Fruit fly (Drosophila melanogaster) whole organism, embryonic: Measurements from ENCODE around the gene mio.

Source experiments
- Asciz ChIP-seq: fragments of 200-800 bp; sonication (Bioruptor generic); optimal IDR thresholded peaks from 2 replicates; lab custom pipeline; 2017; ENCODE audit warnings: missing biosample characterization, mild to moderate bottlenecking, missing genetic modification characterization, missing genetic modification reagents
- BtbVII ChIP-seq: fragments of 200-800 bp; sonication (Bioruptor generic); optimal IDR thresholded peaks from 3 replicates; lab custom pipeline; 2017; ENCODE audit warnings: missing biosample characterization, mild to moderate bottlenecking, missing genetic modification characterization
- CG11247 ChIP-seq: fragments of 200-800 bp; sonication (Bioruptor generic); IDR thresholded peaks from 2 replicates; pipeline ENCODE4 v1.3.6; 2022; ENCODE audit warnings: missing biosample characterization, missing genetic modification characterization
- CG12236 ChIP-seq: fragments of 200-800 bp; sonication (Bioruptor generic); optimal IDR thresholded peaks from 2 replicates; lab custom pipeline; 2016; ENCODE audit warnings: missing biosample characterization, missing genetic modification characterization
- CG12659 ChIP-seq: fragments of 200-800 bp; sonication (Bioruptor generic); optimal IDR thresholded peaks from 3 replicates; lab custom pipeline; 2017; ENCODE audit warnings: mild to moderate bottlenecking, missing biosample characterization, missing genetic modification reagents, missing genetic modification characterization
- CG15269 ChIP-seq: fragments of 200-800 bp; sonication (Bioruptor generic); optimal IDR thresholded peaks from 2 replicates; lab custom pipeline; 2018; ENCODE audit warnings: missing biosample characterization, mild to moderate bottlenecking, missing genetic modification characterization, moderate library complexity
- CG1529 ChIP-seq: fragments of 200-800 bp; sonication (Bioruptor generic); optimal IDR thresholded peaks from 3 replicates; lab custom pipeline; 2018; ENCODE audit warnings: missing biosample characterization, missing genetic modification characterization
- CG15601 ChIP-seq: fragments of 200-800 bp; sonication (Bioruptor generic); optimal IDR thresholded peaks from 3 replicates; lab custom pipeline; 2019; ENCODE audit warnings: missing biosample characterization, mild to moderate bottlenecking, missing genetic modification characterization, moderate library complexity
- CG17361 ChIP-seq: fragments of 200-800 bp; sonication (Bioruptor generic); IDR thresholded peaks from 3 replicates; pipeline ENCODE4 v1.3.6; 2022; ENCODE audit warnings: missing biosample characterization, missing genetic modification characterization
- CG4328 ChIP-seq: fragments of 200-800 bp; sonication (Bioruptor generic); optimal IDR thresholded peaks from 3 replicates; lab custom pipeline; 2017; ENCODE audit warnings: missing biosample characterization, missing genetic modification reagents, missing genetic modification characterization
- CG4617 ChIP-seq: fragments of 200-800 bp; sonication (Bioruptor generic); optimal IDR thresholded peaks from 3 replicates; lab custom pipeline; 2016; ENCODE audit warnings: missing biosample characterization, missing genetic modification characterization, borderline replicate concordance
- CG4707 ChIP-seq: fragments of 200-800 bp; sonication (Bioruptor generic); optimal IDR thresholded peaks from 2 replicates; lab custom pipeline; 2018; ENCODE audit warnings: missing biosample characterization, mild to moderate bottlenecking, missing genetic modification characterization, moderate library complexity
- CG8089 ChIP-seq: fragments of 200-800 bp; sonication (Bioruptor generic); optimal IDR thresholded peaks from 3 replicates; lab custom pipeline; 2016; ENCODE audit warnings: missing biosample characterization, missing genetic modification characterization
- Dbx ChIP-seq: fragments of 200-800 bp; sonication (Bioruptor generic); IDR thresholded peaks from 3 replicates; pipeline ENCODE4 v1.3.6; 2022; ENCODE audit warnings: missing biosample characterization, missing genetic modification characterization
- Elba2 ChIP-seq: fragments of 200-800 bp; sonication (Bioruptor generic); optimal IDR thresholded peaks from 3 replicates; lab custom pipeline; 2016; ENCODE audit warnings: missing biosample characterization, missing genetic modification characterization
- Hr51 ChIP-seq, 2 experiments: fragments of 200-800 bp; sonication (Bioruptor generic); optimal IDR thresholded peaks; 2 replicates in 1 of 2; 3 replicates in 1 of 2; lab custom pipeline; 2016 to 2018; ENCODE audit warnings: missing biosample characterization in 2 of 2, missing genetic modification characterization in 2 of 2, mild to moderate bottlenecking in 1 of 2, moderate library complexity in 1 of 2
- Lhr ChIP-seq: fragments of 200-800 bp; sonication (Bioruptor generic); optimal IDR thresholded peaks from 3 replicates; lab custom pipeline; 2017; ENCODE audit warnings: mild to moderate bottlenecking, missing biosample characterization, missing genetic modification reagents, missing genetic modification characterization
- Lim3 ChIP-seq: fragments of 200-800 bp; sonication (Bioruptor generic); IDR thresholded peaks from 2 replicates; pipeline ENCODE4 v1.3.6; 2022; ENCODE audit warnings: missing biosample characterization, missing genetic modification characterization
- NK7.1 ChIP-seq: fragments of 200-800 bp; sonication (Bioruptor generic); optimal IDR thresholded peaks from 3 replicates; lab custom pipeline; 2016; ENCODE audit warnings: missing biosample characterization, missing genetic modification characterization
- Pdp1 ChIP-seq, 2 experiments: fragments of 200-800 bp; sonication (Bioruptor generic); optimal IDR thresholded peaks; 3 replicates each; lab custom pipeline; 2016; ENCODE audit warnings: missing biosample characterization in 2 of 2, missing genetic modification characterization in 2 of 2, mild to moderate bottlenecking in 1 of 2, moderate library complexity in 1 of 2
- Rfx ChIP-seq: fragments of 200-800 bp; sonication (Bioruptor generic); IDR thresholded peaks from 2 replicates; pipeline ENCODE4 v1.3.6; 2022; ENCODE audit warnings: missing biosample characterization, missing genetic modification characterization
- Side ChIP-seq: fragments of 200-800 bp; sonication (Bioruptor generic); optimal IDR thresholded peaks from 2 replicates; lab custom pipeline; 2016; ENCODE audit warnings: missing biosample characterization, missing genetic modification characterization
- Sin3A ChIP-seq: fragments of >200 bp; optimal IDR thresholded peaks from 2 replicates; lab custom pipeline; 2018
- ac ChIP-seq: fragments of 200-800 bp; sonication (Bioruptor generic); optimal IDR thresholded peaks from 3 replicates; lab custom pipeline; 2017; ENCODE audit warnings: missing biosample characterization, mild to moderate bottlenecking, missing genetic modification characterization
- bbx ChIP-seq: fragments of 200-800 bp; sonication (Bioruptor generic); IDR thresholded peaks from 2 replicates; pipeline ENCODE4 v1.3.6; 2022; ENCODE audit warnings: missing biosample characterization, missing genetic modification characterization; ENCODE audit not compliant: partially characterized antibody
- chinmo ChIP-seq: fragments of 200-800 bp; sonication (Bioruptor generic); IDR thresholded peaks from 4 replicates; pipeline ENCODE4 v1.3.6; 2022; ENCODE audit warnings: missing biosample characterization, missing genetic modification characterization; ENCODE audit not compliant: partially characterized antibody
- ci ChIP-seq: fragments of 200-800 bp; sonication (Bioruptor generic); IDR thresholded peaks from 3 replicates; pipeline ENCODE4 v1.3.6; 2022; ENCODE audit warnings: missing biosample characterization, missing genetic modification characterization
- dmrt11E ChIP-seq: fragments of 200-800 bp; sonication (Bioruptor generic); optimal IDR thresholded peaks from 3 replicates; lab custom pipeline; 2018; ENCODE audit warnings: missing biosample characterization, mild to moderate bottlenecking, missing genetic modification characterization, moderate library complexity
- dysf ChIP-seq: fragments of 200-800 bp; sonication (Bioruptor generic); IDR thresholded peaks from 3 replicates; pipeline ENCODE4 v1.3.6; 2022; ENCODE audit warnings: missing biosample characterization, missing genetic modification characterization
- exex ChIP-seq: fragments of 200-800 bp; sonication (Bioruptor generic); optimal IDR thresholded peaks from 4 replicates; lab custom pipeline; 2018; ENCODE audit warnings: missing biosample characterization, mild to moderate bottlenecking, missing genetic modification characterization, moderate library complexity
- grau ChIP-seq: fragments of 200-800 bp; optimal IDR thresholded peaks from 3 replicates; lab custom pipeline; 2019; ENCODE audit warnings: missing biosample characterization, mild to moderate bottlenecking, missing genetic modification characterization, moderate library complexity
- gsb-n ChIP-seq: fragments of 200-800 bp; sonication (Bioruptor generic); optimal IDR thresholded peaks from 3 replicates; lab custom pipeline; 2018; ENCODE audit warnings: missing biosample characterization, mild to moderate bottlenecking, missing genetic modification characterization
- gt ChIP-seq: fragments of 200-800 bp; sonication (Bioruptor generic); IDR thresholded peaks from 2 replicates; pipeline ENCODE4 v1.3.6; 2022; ENCODE audit warnings: missing biosample characterization, missing genetic modification characterization
- jing ChIP-seq: fragments of 200-800 bp; sonication (Bioruptor generic); optimal IDR thresholded peaks from 2 replicates; lab custom pipeline; 2018; ENCODE audit warnings: missing biosample characterization, mild to moderate bottlenecking, missing genetic modification characterization
- lola ChIP-seq, 3 experiments: fragments of >200 bp in 2 of 3; fragments of 200-800 bp in 1 of 3; sonication (Bioruptor generic) in 1 of 3; optimal IDR thresholded peaks; 2 replicates each; lab custom pipeline; 2017 to 2019; ENCODE audit warnings: missing biosample characterization in 3 of 3, missing genetic modification characterization in 3 of 3, mild to moderate bottlenecking in 1 of 3, moderate library complexity in 1 of 3
- lov ChIP-seq, 2 experiments: fragments of 200-800 bp in 1 of 2; fragments of >200 bp in 1 of 2; sonication (Bioruptor generic) in 1 of 2; IDR thresholded peaks in 1 of 2; optimal IDR thresholded peaks in 1 of 2; 2 replicates in 1 of 2; 3 replicates in 1 of 2; pipeline versions ENCODE4 v1.3.6 to Lab custom; 2017 to 2022; ENCODE audit warnings: missing biosample characterization in 1 of 2, missing genetic modification characterization in 1 of 2
- nau ChIP-seq: fragments of 200-800 bp; sonication (Bioruptor generic); optimal IDR thresholded peaks from 3 replicates; lab custom pipeline; 2017; ENCODE audit warnings: missing biosample characterization, mild to moderate bottlenecking, missing genetic modification characterization, missing genetic modification reagents
- pan ChIP-seq, 4 experiments: fragments of >200 bp in 3 of 4; fragments of 200-800 bp in 1 of 4; sonication (Bioruptor generic) in 1 of 4; optimal IDR thresholded peaks in 3 of 4; IDR thresholded peaks in 1 of 4; 2 replicates each; pipeline versions ENCODE4 v1.3.6 to Lab custom; 2017 to 2022; ENCODE audit warnings: missing biosample characterization in 2 of 4, missing genetic modification characterization in 2 of 4, mixed read lengths in 1 of 4
- pb ChIP-seq: fragments of 200-800 bp; sonication (Bioruptor generic); optimal IDR thresholded peaks from 3 replicates; lab custom pipeline; 2016; ENCODE audit warnings: missing biosample characterization, missing genetic modification characterization
- pnt ChIP-seq: fragments of 200-800 bp; sonication (Bioruptor generic); optimal IDR thresholded peaks from 3 replicates; lab custom pipeline; 2016; ENCODE audit warnings: missing biosample characterization, missing genetic modification characterization
- pzg ChIP-seq: fragments of 200-800 bp; sonication (Bioruptor generic); optimal IDR thresholded peaks from 3 replicates; lab custom pipeline; 2018; ENCODE audit warnings: missing biosample characterization, mild to moderate bottlenecking, missing genetic modification characterization, moderate library complexity
- schlank ChIP-seq: fragments of 200-800 bp; sonication (Bioruptor generic); optimal IDR thresholded peaks from 2 replicates; lab custom pipeline; 2018; ENCODE audit warnings: missing biosample characterization, mild to moderate bottlenecking, missing genetic modification characterization
- sd ChIP-seq: fragments of 200-800 bp; sonication (Bioruptor generic); optimal IDR thresholded peaks from 3 replicates; lab custom pipeline; 2018; ENCODE audit warnings: missing biosample characterization, mild to moderate bottlenecking, missing genetic modification characterization, moderate library complexity
- stwl ChIP-seq: fragments of 200-800 bp; sonication (Bioruptor generic); optimal IDR thresholded peaks from 3 replicates; lab custom pipeline; 2018; ENCODE audit warnings: missing biosample characterization, mild to moderate bottlenecking, missing genetic modification characterization, moderate library complexity
- tap ChIP-seq: fragments of 200-800 bp; optimal IDR thresholded peaks from 3 replicates; lab custom pipeline; 2019; ENCODE audit warnings: missing biosample characterization, mild to moderate bottlenecking, missing genetic modification characterization, moderate library complexity
- ttk ChIP-seq: fragments of 200-800 bp; sonication (Bioruptor generic); IDR thresholded peaks from 2 replicates; pipeline ENCODE4 v2.1.2; 2022; ENCODE audit warnings: missing biosample characterization, missing genetic modification characterization
- yki ChIP-seq: fragments of >200 bp; optimal IDR thresholded peaks from 3 replicates; lab custom pipeline; 2018
- zen2 ChIP-seq: fragments of 200-800 bp; sonication (Bioruptor generic); IDR thresholded peaks from 3 replicates; pipeline ENCODE4 v1.3.6; 2022; ENCODE audit warnings: missing biosample characterization, missing genetic modification characterization; ENCODE audit not compliant: partially characterized antibody

Gene mio

dm6 chr2L:2168184-2168893 is 48.8 kb upstream of the mio start (continued):
- no peak for TF ChIP-seq pan (optimal IDR thresholded peaks at IDR 0.05; lab: Kevin White, UChicago)
- peak in 1 of 2 experiments; percentile 41 for TF ChIP-seq pan (GFP tag; optimal IDR thresholded peaks at IDR 0.05 in 1 of 2, IDR thresholded peaks at IDR 0.05 in 1 of 2)
- TF ChIP-seq nau, result peak; percentile 16
- TF ChIP-seq stwl (tag; lab: Kevin White, UChicago), result no peak
- peak; percentile 4 for TF ChIP-seq ac (GFP tag; lab: Kevin White, UChicago)
- TF ChIP-seq lov (optimal IDR thresholded peaks at IDR 0.05; lab: Kevin White, UChicago), result no peak
- TF ChIP-seq lov (GFP tag; IDR thresholded peaks at IDR 0.05; lab: Robert Waterston, UW), result no peak
- TF ChIP-seq schlank (tag; lab: Kevin White, UChicago), result peak; percentile 68
- TF ChIP-seq CG4707 (GFP tag; lab: Kevin White, UChicago), result peak; percentile 38
- TF ChIP-seq zen2, result 0 out of 3 replicates have a peak, but pooled peaks have one; percentile 28
- no peak for TF ChIP-seq BtbVII (GFP tag; lab: Kevin White, UChicago)
- no peak for TF ChIP-seq jing (GFP tag; lab: Kevin White, UChicago)
- TF ChIP-seq gt (GFP tag; lab: Robert Waterston, UW), result no peak
- no peak for TF ChIP-seq Side
- TF ChIP-seq Dbx (GFP tag; lab: Robert Waterston, UW), result no peak
- no peak for TF ChIP-seq CG8089 (GFP tag; lab: Kevin White, UChicago)
- no peak for TF ChIP-seq Elba2 (GFP tag; lab: Kevin White, UChicago)
- TF ChIP-seq pnt (GFP tag; lab: Kevin White, UChicago), result no peak
- TF ChIP-seq sd (tag; lab: Kevin White, UChicago), result no peak
- peak; percentile 46 for TF ChIP-seq CG15269 (tag; lab: Kevin White, UChicago)
- no peak for TF ChIP-seq Lhr (GFP tag; lab: Kevin White, UChicago)
- no peak for TF ChIP-seq chinmo (GFP tag; lab: Robert Waterston, UW)
- TF ChIP-seq CG17361 (GFP tag; lab: Robert Waterston, UW), result no peak
- no peak for TF ChIP-seq CG12236
- no peak for TF ChIP-seq Hr51 (GFP tag; optimal IDR thresholded peaks at IDR 0.05; lab: Kevin White, UChicago)
- TF ChIP-seq CG12659, result peak; percentile 17
- peak; percentile 67 for TF ChIP-seq exex (tag; lab: Kevin White, UChicago)
- TF ChIP-seq NK7.1 (GFP tag; lab: Kevin White, UChicago), result no peak
- no peak for TF ChIP-seq Rfx
- peak; percentile 17 for TF ChIP-seq CG1529 (GFP tag; lab: Kevin White, UChicago)
- no peak for TF ChIP-seq pzg (GFP tag; lab: Kevin White, UChicago)
- TF ChIP-seq CG11247 (GFP tag; lab: Robert Waterston, UW), result no peak
- TF ChIP-seq gsb-n (tag; lab: Kevin White, UChicago), result no peak
- TF ChIP-seq Asciz (GFP tag; lab: Kevin White, UChicago), result peak; percentile 48
- TF ChIP-seq tap, result no peak
- TF ChIP-seq grau (tag; lab: Kevin White, UChicago), result no peak
- TF ChIP-seq pb, result no peak
- peak; percentile 10 for TF ChIP-seq dmrt11E (tag; lab: Kevin White, UChicago)
- TF ChIP-seq yki (lab: Kevin White, UChicago), result no peak
- no peak for TF ChIP-seq lola (GFP tag; optimal IDR thresholded peaks at IDR 0.05; lab: Kevin White, UChicago)
- no peak for TF ChIP-seq dysf (GFP tag; lab: Robert Waterston, UW)
- no peak for TF ChIP-seq Sin3A (lab: Kevin White, UChicago)
- TF ChIP-seq Lim3, result 0 out of 2 replicates have a peak, but pooled peaks have one; percentile 6
- peak; percentile 33 for TF ChIP-seq CG4328 (GFP tag; lab: Kevin White, UChicago)
- TF ChIP-seq CG4617 (GFP tag; lab: Kevin White, UChicago), result no peak
- TF ChIP-seq ci (GFP tag; lab: Robert Waterston, UW), result peak; percentile 68; the same call in 1 of the 3 replicates
- no peak for TF ChIP-seq bbx (GFP tag; lab: Robert Waterston, UW)
- TF ChIP-seq ttk (GFP tag; lab: Robert Waterston, UW), result no peak
- peak in 1 of 2 experiments; percentile 65 for TF ChIP-seq Pdp1 (GFP tag; optimal IDR thresholded peaks at IDR 0.05; lab: Kevin White, UChicago)
- TF ChIP-seq CG15601, result peak; percentile 41
